Worm (Caenorhabditis elegans) whole organism, mixed stage, embryonic: ENCODE data around the gene srt-70.
A peak's percentile ranks its signal among the peaks of the same experiment; 100 is the strongest.

Source experiments
- M03D4.4 ChIP-seq: sonication (generic microtip); optimal IDR thresholded peaks from 2 replicates; lab custom pipeline; 2017; ENCODE audit warnings: mild to moderate bottlenecking, missing genetic modification characterization, missing compliant biosample characterization
- blmp-1 ChIP-seq: fragments of 150-350 bp; optimal IDR thresholded peaks from 2 replicates; lab custom pipeline; 2014; ENCODE audit warnings: missing biosample characterization, missing genetic modification characterization
- ceh-39 ChIP-seq: fragments of 150-350 bp; optimal IDR thresholded peaks from 2 replicates; lab custom pipeline; 2014; ENCODE audit warnings: missing biosample characterization, missing genetic modification characterization
- ceh-43 ChIP-seq: fragments of 200-800 bp; sonication (Bioruptor generic); optimal IDR thresholded peaks from 2 replicates; lab custom pipeline; 2018; ENCODE audit warnings: mild to moderate bottlenecking, missing genetic modification characterization, moderate library complexity, missing compliant biosample characterization
- ceh-83 ChIP-seq: fragments of 200-800 bp; sonication (Bioruptor generic); optimal IDR thresholded peaks from 2 replicates; lab custom pipeline; 2018; ENCODE audit warnings: mild to moderate bottlenecking, missing genetic modification characterization, missing compliant biosample characterization
- ces-1 ChIP-seq: fragments of 150-350 bp; optimal IDR thresholded peaks from 2 replicates; lab custom pipeline; 2014; ENCODE audit warnings: missing biosample characterization, missing genetic modification reagents, missing genetic modification characterization
- cnd-1 ChIP-seq: fragments of 200-800 bp; sonication (Bioruptor generic); optimal IDR thresholded peaks from 2 replicates; lab custom pipeline; 2018; ENCODE audit warnings: mild to moderate bottlenecking, missing genetic modification characterization, missing compliant biosample characterization
- drap-1 ChIP-seq: fragments of 200-800 bp; sonication (Bioruptor generic); optimal IDR thresholded peaks from 3 replicates; lab custom pipeline; 2018; ENCODE audit warnings: mild to moderate bottlenecking, missing genetic modification characterization, missing compliant biosample characterization
- elt-1 ChIP-seq: sonication (generic microtip); optimal IDR thresholded peaks from 2 replicates; lab custom pipeline; 2017; ENCODE audit warnings: missing genetic modification characterization, mild to moderate bottlenecking, missing compliant biosample characterization, antibody characterized with exemption, moderate library complexity, borderline replicate concordance; ENCODE audit not compliant: insufficient read depth
- ham-2 ChIP-seq: fragments of 200-800 bp; sonication (Bioruptor generic); optimal IDR thresholded peaks from 2 replicates; lab custom pipeline; 2018; ENCODE audit warnings: mild to moderate bottlenecking, missing genetic modification characterization, missing compliant biosample characterization
- hlh-1 ChIP-seq: fragments of 150-350 bp; optimal IDR thresholded peaks from 2 replicates; lab custom pipeline; 2014; ENCODE audit warnings: missing biosample characterization, missing genetic modification reagents, missing genetic modification characterization
- lin-13 ChIP-seq: fragments of 150-350 bp; optimal IDR thresholded peaks from 2 replicates; lab custom pipeline; 2014; ENCODE audit warnings: missing biosample characterization, missing genetic modification characterization
- lin-32 ChIP-seq: fragments of 200-800 bp; sonication (Bioruptor generic); optimal IDR thresholded peaks from 2 replicates; lab custom pipeline; 2018; ENCODE audit warnings: mild to moderate bottlenecking, missing genetic modification characterization, missing compliant biosample characterization
- lsy-2 ChIP-seq: fragments of 150-350 bp; optimal IDR thresholded peaks from 2 replicates; lab custom pipeline; 2014; ENCODE audit warnings: missing biosample characterization, missing genetic modification characterization
- mab-5 ChIP-seq: fragments of 150-350 bp; optimal IDR thresholded peaks from 2 replicates; lab custom pipeline; 2014; ENCODE audit warnings: missing biosample characterization, missing genetic modification characterization
- mep-1 ChIP-seq: fragments of 150-350 bp; optimal IDR thresholded peaks from 2 replicates; lab custom pipeline; 2017; ENCODE audit warnings: missing biosample characterization, missing genetic modification reagents, missing genetic modification characterization, inconsistent platforms
- mls-2 ChIP-seq: sonication (generic microtip); optimal IDR thresholded peaks from 2 replicates; lab custom pipeline; 2016; ENCODE audit warnings: mild to moderate bottlenecking, missing genetic modification characterization, moderate library complexity, missing compliant biosample characterization
- nhr-12 ChIP-seq: fragments of 150-350 bp; optimal IDR thresholded peaks from 2 replicates; lab custom pipeline; 2014; ENCODE audit warnings: missing biosample characterization, missing genetic modification characterization
- nhr-237 ChIP-seq: fragments of 150-350 bp; optimal IDR thresholded peaks from 2 replicates; lab custom pipeline; 2014; ENCODE audit warnings: missing biosample characterization, missing genetic modification characterization
- nhr-28 ChIP-seq: fragments of 150-350 bp; optimal IDR thresholded peaks from 2 replicates; lab custom pipeline; 2014; ENCODE audit warnings: missing biosample characterization, missing genetic modification characterization
- nhr-76 ChIP-seq: sonication (generic microtip); optimal IDR thresholded peaks from 2 replicates; lab custom pipeline; 2017; ENCODE audit warnings: missing biosample characterization, missing genetic modification characterization
- pha-4 ChIP-seq: fragments of 150-350 bp; optimal IDR thresholded peaks from 2 replicates; lab custom pipeline; 2018; ENCODE audit warnings: missing biosample characterization, missing genetic modification reagents, missing genetic modification characterization
- sem-2 ChIP-seq: fragments of 200-800 bp; sonication (Bioruptor generic); optimal IDR thresholded peaks from 2 replicates; lab custom pipeline; 2018; ENCODE audit warnings: mild to moderate bottlenecking, missing genetic modification characterization, missing compliant biosample characterization
- snpc-4 ChIP-seq: fragments of 150-350 bp; optimal IDR thresholded peaks from 2 replicates; lab custom pipeline; 2014; ENCODE audit warnings: missing biosample characterization, missing genetic modification characterization
- tbx-8 ChIP-seq: fragments of 200-800 bp; sonication (Bioruptor generic); optimal IDR thresholded peaks from 2 replicates; lab custom pipeline; 2018; ENCODE audit warnings: mild to moderate bottlenecking, missing genetic modification characterization, moderate library complexity, missing compliant biosample characterization
- unc-120 ChIP-seq: sonication (generic microtip); optimal IDR thresholded peaks from 2 replicates; lab custom pipeline; 2017; ENCODE audit warnings: missing genetic modification characterization, missing compliant biosample characterization; ENCODE audit not compliant: poor library complexity, severe bottlenecking
- unc-39 ChIP-seq: fragments of 150-350 bp; optimal IDR thresholded peaks from 2 replicates; lab custom pipeline; 2014; ENCODE audit warnings: missing biosample characterization, missing genetic modification characterization
- unc-62 ChIP-seq: fragments of 150-350 bp; optimal IDR thresholded peaks from 2 replicates; lab custom pipeline; 2014; ENCODE audit warnings: missing biosample characterization, missing genetic modification reagents, missing genetic modification characterization
- zip-8 ChIP-seq: fragments of 150-350 bp; optimal IDR thresholded peaks from 2 replicates; lab custom pipeline; 2014; ENCODE audit warnings: missing biosample characterization, missing genetic modification characterization
- ztf-11 ChIP-seq: fragments of 150-350 bp; optimal IDR thresholded peaks from 2 replicates; lab custom pipeline; 2014; ENCODE audit warnings: missing biosample characterization, missing genetic modification characterization

Gene srt-70

ce11 chrV:5252016-5252415 is 7.3 kb downstream of the srt-70 start, which contains the start of gene srt-68:
srt-68 (minus strand) TSS chrV:5252116.
- no peak for TF ChIP-seq cnd-1 (tag; lab: Kevin White, UChicago)
- no peak for TF ChIP-seq snpc-4
- no peak for TF ChIP-seq sem-2 (GFP tag; lab: Kevin White, UChicago)
- TF ChIP-seq unc-62 (GFP tag; lab: Kevin White, UChicago) = no peak
- no peak for TF ChIP-seq drap-1 (GFP tag; lab: Kevin White, UChicago)
- TF ChIP-seq ham-2 (GFP tag; lab: Kevin White, UChicago) = no peak
- no peak for TF ChIP-seq blmp-1 (tag; lab: Kevin White, UChicago)
- TF ChIP-seq mep-1 = no peak
- TF ChIP-seq nhr-12 (tag; lab: Kevin White, UChicago) = no peak
- no peak for TF ChIP-seq pha-4 (tag; lab: Kevin White, UChicago)
- no peak for TF ChIP-seq ztf-11 (tag; lab: Kevin White, UChicago)
- TF ChIP-seq mls-2 (tag; lab: Kevin White, UChicago) = no peak
- no peak for TF ChIP-seq ceh-83
- TF ChIP-seq M03D4.4 = no peak
- TF ChIP-seq ceh-43 (GFP tag; lab: Kevin White, UChicago) = no peak
- no peak for TF ChIP-seq nhr-28 (tag; lab: Kevin White, UChicago)
- TF ChIP-seq nhr-237 (tag; lab: Kevin White, UChicago) = no peak
- TF ChIP-seq tbx-8 (GFP tag; lab: Kevin White, UChicago) = no peak
- no peak for TF ChIP-seq elt-1
- TF ChIP-seq unc-39 (tag; lab: Kevin White, UChicago) = no peak

ce11 chrV:5243036-5243435 is 16.3 kb downstream of the srt-70 start, which contains the start of gene cest-35.1:
cest-35.1 (minus strand) TSS chrV:5243136.
- TF ChIP-seq nhr-76 (tag; lab: Kevin White, UChicago) (no peak), nhr-237 (tag; lab: Kevin White, UChicago) (no peak), cnd-1 (tag; lab: Kevin White, UChicago) (no peak), ceh-83 (no peak), unc-62 (GFP tag; lab: Kevin White, UChicago) (no peak), mls-2 (tag; lab: Kevin White, UChicago) (no peak), mab-5 (no peak), lin-32 (GFP tag; lab: Kevin White, UChicago) (no peak), ztf-11 (tag; lab: Kevin White, UChicago) (no peak), pha-4 (tag; lab: Kevin White, UChicago) (no peak), elt-1 (no peak), ceh-39 (tag; lab: Kevin White, UChicago) (no peak), M03D4.4 (no peak), ces-1 (GFP tag; lab: Kevin White, UChicago) (no peak), tbx-8 (GFP tag; lab: Kevin White, UChicago) (no peak)

- TF ChIP-seq sem-2 (GFP tag; lab: Kevin White, UChicago) = no peak
- TF ChIP-seq mls-2 (tag; lab: Kevin White, UChicago) = no peak
- TF ChIP-seq nhr-76 (tag; lab: Kevin White, UChicago) = no peak
- no peak for TF ChIP-seq M03D4.4
- no peak for TF ChIP-seq pha-4 (tag; lab: Kevin White, UChicago)
- no peak for TF ChIP-seq zip-8 (tag; lab: Kevin White, UChicago)
- TF ChIP-seq lin-13 (tag; lab: Kevin White, UChicago) = no peak
- no peak for TF ChIP-seq mab-5
- TF ChIP-seq nhr-28 (tag; lab: Kevin White, UChicago) = no peak
- no peak for TF ChIP-seq lsy-2 (tag; lab: Kevin White, UChicago)
Measured at ce11 chrV:5239903-5240302, 19.4 kb downstream of the srt-70 start, which contains the start of gene B0238.15. B0238.15 (plus strand) TSS chrV:5240203.

ce11 chrV:5239404-5239803 is 19.9 kb downstream of the srt-70 start, which contains the start of gene C52A10.3:
C52A10.3 (minus strand) TSS chrV:5239504.
- TF ChIP-seq ztf-11 (tag; lab: Kevin White, UChicago) (no peak), ceh-39 (tag; lab: Kevin White, UChicago) (peak; percentile 28)

- TF ChIP-seq ham-2 (GFP tag; lab: Kevin White, UChicago) (no peak), ces-1 (GFP tag; lab: Kevin White, UChicago) (no peak), mep-1 (no peak), drap-1 (GFP tag; lab: Kevin White, UChicago) (no peak), lsy-2 (tag; lab: Kevin White, UChicago) (no peak)
Measured at ce11 chrV:5237116-5237515, 22.2 kb downstream of the srt-70 start, which contains the start of gene cest-35.2. cest-35.2 (minus strand) TSS chrV:5237216.

ce11 chrV:5233777-5234176 is 25.6 kb downstream of the srt-70 start, which contains the start of gene cest-32:
cest-32 (minus strand) TSS chrV:5233891.
- TF ChIP-seq mls-2 (tag; lab: Kevin White, UChicago) = no peak
- TF ChIP-seq unc-120 (tag; lab: Kevin White, UChicago) = no peak
- no peak for TF ChIP-seq zip-8 (tag; lab: Kevin White, UChicago)
- no peak for TF ChIP-seq lsy-2 (tag; lab: Kevin White, UChicago)
- no peak for TF ChIP-seq tbx-8 (GFP tag; lab: Kevin White, UChicago)
- no peak for TF ChIP-seq hlh-1 (tag; lab: Kevin White, UChicago)
- TF ChIP-seq ceh-83 = no peak
- no peak for TF ChIP-seq M03D4.4
- no peak for TF ChIP-seq nhr-237 (tag; lab: Kevin White, UChicago)
- TF ChIP-seq ceh-39 (tag; lab: Kevin White, UChicago) = no peak
- TF ChIP-seq, all 35 proteins: peak for 0
